Fruit fly (Drosophila melanogaster): ENCODE data around the gene CG42613.
A peak's percentile ranks its signal among the peaks of the same experiment; 100 is the strongest.

CG42613 gene

DNA sequence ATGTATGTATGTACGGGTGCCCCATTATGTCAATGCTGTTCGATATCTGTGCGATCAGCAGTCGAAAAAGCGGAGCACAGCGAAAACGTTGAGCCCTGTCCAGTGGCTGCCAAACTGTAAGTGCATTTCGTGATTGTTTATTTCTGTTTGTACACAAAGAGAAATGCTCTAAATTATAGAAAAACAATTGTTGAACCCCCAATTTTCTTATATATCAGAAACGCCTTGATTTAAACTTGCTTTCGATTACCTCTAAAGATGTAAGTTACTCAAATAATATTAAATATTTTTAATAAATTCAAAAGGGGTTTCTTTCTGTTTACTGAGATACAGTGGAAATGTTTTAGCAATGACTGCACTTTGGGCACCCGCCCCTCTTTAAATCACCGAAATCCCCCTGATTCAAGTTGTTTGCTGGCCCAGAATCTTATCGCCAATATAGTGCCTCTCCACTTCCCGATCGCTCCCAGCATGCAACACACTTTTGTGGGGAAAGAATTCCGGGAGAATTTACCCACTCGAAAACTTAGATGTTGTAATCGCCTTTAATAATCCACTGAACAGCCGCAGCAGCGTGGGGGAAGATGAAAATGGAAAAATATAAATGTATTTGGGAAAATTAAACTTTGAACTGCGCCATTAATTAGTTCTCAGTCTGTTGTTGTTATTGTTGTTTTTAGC is 85.9 kb downstream of the CG42613 start (continued):
- TF ChIP-seq H15 (GFP tag; IDR thresholded peaks at IDR 0.05) = peak; percentile 62; the same call in 2 of the 3 replicates
- TF ChIP-seq CG9876 (GFP tag; optimal IDR thresholded peaks at IDR 0.05) = no peak
- no peak for TF ChIP-seq wor (GFP tag; IDR thresholded peaks at IDR 0.05)
- no peak for TF ChIP-seq en (GFP tag; optimal IDR thresholded peaks at IDR 0.05)
- no peak for TF ChIP-seq CG15073 (GFP tag; optimal IDR thresholded peaks at IDR 0.05)
- no peak for TF ChIP-seq NC2β (GFP tag; optimal IDR thresholded peaks at IDR 0.05)
- no peak for TF ChIP-seq crp (GFP tag; optimal IDR thresholded peaks at IDR 0.05)
- no peak for TF ChIP-seq Myb (GFP tag; optimal IDR thresholded peaks at IDR 0.05)
- TF ChIP-seq CG13624 (GFP tag; optimal IDR thresholded peaks at IDR 0.05) = no peak
- no peak for TF ChIP-seq CG13894 (tag; optimal IDR thresholded peaks at IDR 0.05)
- no peak for TF ChIP-seq HLHmδ (GFP tag; optimal IDR thresholded peaks at IDR 0.05)
- TF ChIP-seq CG31365 (tag; optimal IDR thresholded peaks at IDR 0.05) = no peak
- TF ChIP-seq CG4424 (GFP tag; optimal IDR thresholded peaks at IDR 0.05) = peak; percentile 10
- no peak for TF ChIP-seq h (optimal IDR thresholded peaks at IDR 0.05)
- TF ChIP-seq MESR4 (GFP tag; optimal IDR thresholded peaks at IDR 0.05) = no peak
- TF ChIP-seq toy (GFP tag; IDR thresholded peaks at IDR 0.05) = no peak
- TF ChIP-seq Dref (GFP tag; IDR thresholded peaks at IDR 0.05) = no peak
- TF ChIP-seq org-1 (GFP tag; optimal IDR thresholded peaks at IDR 0.05) = no peak
- TF ChIP-seq CG11695 (GFP tag; IDR thresholded peaks at IDR 0.05) = 0 out of 3 replicates have a peak, but pooled peaks have one; percentile 35
- no peak; the same call in 1 of the 2 replicates for TF ChIP-seq seq (GFP tag; IDR thresholded peaks at IDR 0.05)
- peak in 1 of 2 experiments; percentile 31 for TF ChIP-seq Hr51 (GFP tag; optimal IDR thresholded peaks at IDR 0.05)
- TF ChIP-seq klu (GFP tag; IDR thresholded peaks at IDR 0.05) = no peak
- TF ChIP-seq fd102C (GFP tag; optimal IDR thresholded peaks at IDR 0.05) = no peak
- TF ChIP-seq dmrt11E (tag; optimal IDR thresholded peaks at IDR 0.05) = peak; percentile 46
- no peak for TF ChIP-seq Max (GFP tag; optimal IDR thresholded peaks at IDR 0.05)
- TF ChIP-seq PHDP (tag; optimal IDR thresholded peaks at IDR 0.05) = peak; percentile 37
- peak; percentile 94 for TF ChIP-seq CG6654 (GFP tag; optimal IDR thresholded peaks at IDR 0.05)
- peak; percentile 57 for TF ChIP-seq CG2678 (tag; optimal IDR thresholded peaks at IDR 0.05)
- TF ChIP-seq twi (tag; optimal IDR thresholded peaks at IDR 0.05) = no peak
- TF ChIP-seq CG7556 (GFP tag; optimal IDR thresholded peaks at IDR 0.05) = peak; percentile 15
- 0 out of 2 replicates have a peak, but pooled peaks have one; percentile 20 for TF ChIP-seq CG14667 (GFP tag; IDR thresholded peaks at IDR 0.05)
- peak; percentile 38; the same call in 1 of the 2 replicates for TF ChIP-seq ara (GFP tag; IDR thresholded peaks at IDR 0.05)
- TF ChIP-seq Doc2 (GFP tag; IDR thresholded peaks at IDR 0.05) = no peak
- no peak for TF ChIP-seq CG10462 (GFP tag; optimal IDR thresholded peaks at IDR 0.05)
- TF ChIP-seq mld (GFP tag; IDR thresholded peaks at IDR 0.05; ENCODE audit: partially characterized antibody) = no peak
- TF ChIP-seq CG32532 (GFP tag; IDR thresholded peaks at IDR 0.05) = no peak
- peak; percentile 52 for TF ChIP-seq CG10267 (tag; optimal IDR thresholded peaks at IDR 0.05)
- no peak for TF ChIP-seq HLH4C (GFP tag; IDR thresholded peaks at IDR 0.05; ENCODE audit: partially characterized antibody)
- peak; percentile 66 for TF ChIP-seq CG31441 (GFP tag; IDR thresholded peaks at IDR 0.05)
- TF ChIP-seq disco-r (GFP tag; optimal IDR thresholded peaks at IDR 0.05) = no peak
- no peak for TF ChIP-seq Kr (GFP tag; optimal IDR thresholded peaks at IDR 0.05)
- peak; percentile 50 for TF ChIP-seq CG13424 (tag; optimal IDR thresholded peaks at IDR 0.05)
- TF ChIP-seq CG12769 (tag; optimal IDR thresholded peaks at IDR 0.05) = peak; percentile 53
- TF ChIP-seq sc (optimal IDR thresholded peaks at IDR 0.05) = no peak
- TF ChIP-seq sc (GFP tag; optimal IDR thresholded peaks at IDR 0.05) = peak; percentile 43
- TF ChIP-seq CG17612 (GFP tag; IDR thresholded peaks at IDR 0.05) = no peak
- peak; percentile 70; the same call in 2 of the 3 replicates for TF ChIP-seq CG17361 (GFP tag; IDR thresholded peaks at IDR 0.05)
- TF ChIP-seq gro (GFP tag; optimal IDR thresholded peaks at IDR 0.05) = no peak
- TF ChIP-seq BEAF-32 (GFP tag; optimal IDR thresholded peaks at IDR 0.05) = no peak
- no peak for TF ChIP-seq hb (GFP tag; IDR thresholded peaks at IDR 0.05; ENCODE audit: partially characterized antibody)
